Worm (Caenorhabditis elegans) whole organism, L1 larva: ENCODE data around the gene col-96.

Source experiments
- irx-1 ChIP-seq: sonication (generic microtip); optimal IDR thresholded peaks from 2 replicates; lab custom pipeline; 2016; ENCODE audit warnings: missing genetic modification characterization, missing compliant biosample characterization
- rnt-1 ChIP-seq: sonication (generic microtip); optimal IDR thresholded peaks from 2 replicates; lab custom pipeline; 2016; ENCODE audit warnings: mild to moderate bottlenecking, missing genetic modification characterization, moderate library complexity, missing compliant biosample characterization

- no peak for TF ChIP-seq irx-1
- TF ChIP-seq rnt-1 (tag; lab: Kevin White, UChicago): no peak
Measured at ce11 chrIII:11703006-11703775, 3.4 kb downstream of the col-96 start.
